Fruit fly (Drosophila melanogaster) whole organism, adult: ENCODE data around the gene Wdr24.

Experiments
- CG11617 ChIP-seq: fragments of 200-800 bp; sonication (Bioruptor generic); optimal IDR thresholded peaks from 2 replicates; lab custom pipeline; 2017; ENCODE audit warnings: mild to moderate bottlenecking, missing biosample characterization, missing genetic modification reagents, missing genetic modification characterization
- CG1620 ChIP-seq: fragments of 200-800 bp; sonication (Bioruptor generic); optimal IDR thresholded peaks from 2 replicates; lab custom pipeline; 2016; ENCODE audit warnings: missing biosample characterization, missing genetic modification characterization
- CG33017 ChIP-seq: fragments of 200-800 bp; sonication (Bioruptor generic); optimal IDR thresholded peaks from 2 replicates; lab custom pipeline; 2018; ENCODE audit warnings: missing biosample characterization, mild to moderate bottlenecking, missing genetic modification characterization, moderate library complexity
- CG7101 ChIP-seq: fragments of 200-800 bp; sonication (Bioruptor generic); optimal IDR thresholded peaks from 2 replicates; lab custom pipeline; 2018; ENCODE audit warnings: missing biosample characterization, mild to moderate bottlenecking, missing genetic modification characterization, moderate library complexity
- kay ChIP-seq: fragments of 200-800 bp; sonication (Bioruptor generic); peaks from one replicate; lab custom pipeline; 2016; ENCODE audit warnings: missing biosample characterization, missing genetic modification characterization, borderline replicate concordance

DNA sequence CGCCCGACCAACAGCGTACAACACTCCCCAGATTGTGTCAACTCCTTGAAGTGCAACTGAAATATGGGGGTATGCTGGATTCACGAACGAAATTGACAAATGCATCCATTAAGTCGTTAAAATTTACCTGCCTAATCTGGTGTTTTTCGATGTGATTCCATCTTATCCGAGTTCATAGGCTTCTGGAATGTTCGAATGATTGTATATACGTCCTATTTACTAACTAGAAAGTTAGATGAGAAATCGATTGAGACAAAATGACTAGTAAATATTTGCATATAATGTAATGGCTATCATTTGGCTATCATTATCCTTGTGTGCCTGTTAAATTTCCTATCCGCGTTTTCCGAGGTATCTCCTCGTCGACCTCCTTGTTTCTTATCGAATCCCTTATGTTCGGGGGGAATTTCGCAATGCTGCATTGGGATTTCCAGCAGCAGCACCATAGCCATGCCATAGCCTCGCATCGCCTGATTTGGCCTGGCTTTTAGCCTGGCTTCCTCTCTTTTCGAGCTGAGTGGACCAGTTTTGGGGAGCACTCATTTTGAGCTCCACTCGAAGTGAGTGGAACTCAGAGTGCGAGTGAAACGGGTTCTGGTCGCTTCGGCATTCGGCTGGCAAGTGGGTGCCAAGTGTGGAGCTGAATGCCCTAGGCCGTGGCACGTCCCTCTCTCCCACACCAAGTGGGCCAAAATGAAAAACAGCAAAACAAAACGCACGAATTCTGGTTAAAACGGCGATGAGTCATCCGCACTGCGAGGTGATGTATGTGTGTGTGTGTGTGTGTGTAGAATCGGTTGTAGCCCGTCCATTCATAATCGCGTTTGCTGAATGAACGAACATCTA, 33.5 kb upstream of the Wdr24 start:
- TF ChIP-seq CG1620 = no peak
- no peak for TF ChIP-seq CG33017 (tag; lab: Kevin White, UChicago)
- TF ChIP-seq CG7101 = no peak
- no peak for TF ChIP-seq kay (GFP tag; lab: Kevin White, UChicago)
- TF ChIP-seq CG11617 (GFP tag; lab: Kevin White, UChicago) = no peak
